Worm (Caenorhabditis elegans) whole organism, young adult: ENCODE data around the gene nkcc-1.

Source experiments
- B0035.1 ChIP-seq: sonication (generic microtip); optimal IDR thresholded peaks from 2 replicates; lab custom pipeline; 2016; ENCODE audit warnings: missing genetic modification characterization, mild to moderate bottlenecking, missing compliant biosample characterization, missing genotype, missing genetic modification reagents
- C06A6.2 ChIP-seq: fragments of 200-800 bp; sonication (Bioruptor generic); conservative IDR thresholded peaks from 2 replicates; pipeline ENCODE4 v1.3.6; 2022; ENCODE audit warnings: missing genetic modification characterization, missing compliant biosample characterization
- D2030.7 ChIP-seq: fragments of 200-800 bp; sonication (Bioruptor generic); IDR thresholded peaks from 2 replicates; pipeline ENCODE4 v1.3.6; 2022; ENCODE audit warnings: missing genetic modification reagents, missing genetic modification characterization, missing compliant biosample characterization
- F23B12.7 ChIP-seq: sonication (generic microtip); optimal IDR thresholded peaks from 2 replicates; lab custom pipeline; 2017; ENCODE audit warnings: missing genetic modification characterization, mild to moderate bottlenecking, missing compliant biosample characterization, antibody characterized with exemption, moderate library complexity; ENCODE audit not compliant: insufficient read depth
- F33H1.4 ChIP-seq: fragments of 200-800 bp; sonication (Bioruptor generic); IDR thresholded peaks from 2 replicates; pipeline ENCODE4 v1.3.6; 2022; ENCODE audit warnings: missing genetic modification reagents, missing genetic modification characterization, missing compliant biosample characterization
- F37B4.10 ChIP-seq: fragments of 200-800 bp; sonication (Bioruptor generic); IDR thresholded peaks from 2 replicates; pipeline ENCODE4 v1.3.6; 2022; ENCODE audit warnings: missing genetic modification characterization, missing compliant biosample characterization
- F39B2.1 ChIP-seq: fragments of 200-800 bp; sonication (Bioruptor generic); IDR thresholded peaks from 2 replicates; pipeline ENCODE4 v1.3.6; 2022; ENCODE audit warnings: missing genetic modification reagents, missing genetic modification characterization, missing compliant biosample characterization
- F49E8.2 ChIP-seq: sonication (generic microtip); optimal IDR thresholded peaks from 3 replicates; lab custom pipeline; 2017; ENCODE audit warnings: missing genetic modification characterization, mild to moderate bottlenecking, missing compliant biosample characterization, antibody characterized with exemption, moderate library complexity; ENCODE audit not compliant: insufficient read depth
- F57C9.4 ChIP-seq: sonication (generic microtip); optimal IDR thresholded peaks from 2 replicates; lab custom pipeline; 2017; ENCODE audit warnings: mild to moderate bottlenecking, missing genetic modification characterization, missing compliant biosample characterization
- attf-3 ChIP-seq: fragments of 200-800 bp; sonication (Bioruptor generic); conservative IDR thresholded peaks from 2 replicates; pipeline ENCODE4 v1.3.6; 2022; ENCODE audit warnings: missing genetic modification reagents, missing genetic modification characterization, missing compliant biosample characterization
- attf-5 ChIP-seq: fragments of 200-800 bp; sonication (Bioruptor generic); optimal IDR thresholded peaks from 2 replicates; lab custom pipeline; 2018; ENCODE audit warnings: mild to moderate bottlenecking, missing genetic modification characterization, missing compliant biosample characterization
- attf-6 ChIP-seq: fragments of 200-800 bp; sonication (Bioruptor generic); IDR thresholded peaks from 2 replicates; pipeline ENCODE4 v1.3.6; 2022; ENCODE audit warnings: missing genetic modification reagents, missing genetic modification characterization, missing compliant biosample characterization
- cebp-1 ChIP-seq, 2 experiments: fragments of 200-800 bp in 1 of 2; sonication (Bioruptor generic) in 1 of 2; sonication (generic microtip) in 1 of 2; IDR thresholded peaks in 1 of 2; optimal IDR thresholded peaks in 1 of 2; 2 replicates each; pipeline versions ENCODE4 v1.3.6 to Lab custom; 2017 to 2022; ENCODE audit warnings: missing compliant biosample characterization in 2 of 2, missing genetic modification characterization in 2 of 2, mild to moderate bottlenecking in 1 of 2, missing genetic modification reagents in 1 of 2, moderate library complexity in 1 of 2
- ceh-91 ChIP-seq: fragments of 200-800 bp; sonication (Bioruptor generic); IDR thresholded peaks from 2 replicates; pipeline ENCODE4 v1.3.6; 2022; ENCODE audit warnings: missing genetic modification reagents, missing genetic modification characterization, missing compliant biosample characterization
- die-1 ChIP-seq: sonication (generic microtip); optimal IDR thresholded peaks from 2 replicates; lab custom pipeline; 2016; ENCODE audit warnings: missing genotype, mild to moderate bottlenecking, missing genetic modification characterization, missing compliant biosample characterization
- dpff-1 ChIP-seq: sonication (generic microtip); optimal IDR thresholded peaks from 2 replicates; lab custom pipeline; 2017; ENCODE audit warnings: mild to moderate bottlenecking, missing genetic modification characterization, missing compliant biosample characterization
- dpl-1 ChIP-seq: fragments of 150-350 bp; optimal IDR thresholded peaks from 2 replicates; lab custom pipeline; 2014; ENCODE audit warnings: missing biosample characterization, missing genetic modification reagents, missing genetic modification characterization
- efl-1 ChIP-seq: fragments of 150-350 bp; optimal IDR thresholded peaks from 2 replicates; lab custom pipeline; 2014; ENCODE audit warnings: missing biosample characterization, missing genetic modification reagents, missing genetic modification characterization
- egl-18 ChIP-seq: fragments of 200-800 bp; sonication (Bioruptor generic); IDR thresholded peaks from 2 replicates; pipeline ENCODE4 v1.3.6; 2022; ENCODE audit warnings: missing genetic modification reagents, missing genetic modification characterization, missing compliant biosample characterization
- fkh-3 ChIP-seq: sonication (generic microtip); optimal IDR thresholded peaks from 2 replicates; lab custom pipeline; 2016; ENCODE audit warnings: mild to moderate bottlenecking, missing genetic modification characterization, missing compliant biosample characterization
- hrde-1 ChIP-seq: sonication (generic microtip); optimal IDR thresholded peaks from 2 replicates; lab custom pipeline; 2016; ENCODE audit warnings: missing genetic modification characterization, mild to moderate bottlenecking, missing compliant biosample characterization, moderate library complexity, missing genotype, missing genetic modification reagents, borderline replicate concordance
- lin-35 ChIP-seq, 3 experiments: fragments of 150-350 bp in 2 of 3; sonication (generic microtip) in 1 of 3; optimal IDR thresholded peaks; 2 replicates each; lab custom pipeline; 2014 to 2018; ENCODE audit warnings: missing biosample characterization in 3 of 3, missing genetic modification characterization in 3 of 3, missing genetic modification reagents in 3 of 3
- lin-54 ChIP-seq: fragments of 200-800 bp; sonication (Bioruptor generic); optimal IDR thresholded peaks from 2 replicates; lab custom pipeline; 2018; ENCODE audit warnings: mild to moderate bottlenecking, missing genetic modification characterization, missing compliant biosample characterization
- lsl-1 ChIP-seq: fragments of 200-800 bp; sonication (Bioruptor generic); optimal IDR thresholded peaks from 2 replicates; lab custom pipeline; 2018; ENCODE audit warnings: mild to moderate bottlenecking, missing genetic modification characterization, moderate library complexity, missing compliant biosample characterization
- madf-10 ChIP-seq: sonication (generic microtip); optimal IDR thresholded peaks from 2 replicates; lab custom pipeline; 2016; ENCODE audit warnings: mild to moderate bottlenecking, missing genetic modification characterization, missing compliant biosample characterization
- madf-3 ChIP-seq: fragments of 200-800 bp; sonication (Bioruptor generic); IDR thresholded peaks from 2 replicates; pipeline ENCODE4 v1.3.6; 2022; ENCODE audit warnings: missing genetic modification reagents, missing genetic modification characterization, missing compliant biosample characterization
- madf-6 ChIP-seq: fragments of 200-800 bp; sonication (Bioruptor generic); IDR thresholded peaks from 2 replicates; pipeline ENCODE4 v1.3.6; 2022; ENCODE audit warnings: missing genetic modification reagents, missing genetic modification characterization, missing compliant biosample characterization
- madf-8 ChIP-seq: fragments of 200-800 bp; sonication (Bioruptor generic); conservative IDR thresholded peaks from 2 replicates; pipeline ENCODE4 v1.3.6; 2022; ENCODE audit warnings: missing genetic modification reagents, missing genetic modification characterization, missing compliant biosample characterization
- mcd-1 ChIP-seq: fragments of 200-800 bp; sonication (Bioruptor generic); IDR thresholded peaks from 2 replicates; pipeline ENCODE4 v1.3.6; 2022; ENCODE audit warnings: missing genetic modification reagents, missing genetic modification characterization, missing compliant biosample characterization
- nhr-80 ChIP-seq: sonication (generic microtip); optimal IDR thresholded peaks from 2 replicates; lab custom pipeline; 2016; ENCODE audit warnings: missing genetic modification characterization, missing compliant biosample characterization
- pha-4 ChIP-seq: fragments of 150-350 bp; sonication (generic microtip); optimal IDR thresholded peaks from 2 replicates; lab custom pipeline; 2014; ENCODE audit warnings: missing biosample characterization, missing genetic modification reagents, missing genetic modification characterization
- rcor-1 ChIP-seq: fragments of 200-800 bp; sonication (Bioruptor generic); IDR thresholded peaks from 2 replicates; pipeline ENCODE4 v1.3.6; 2022; ENCODE audit warnings: missing genetic modification reagents, missing genetic modification characterization, missing compliant biosample characterization
- snpc-1.1 ChIP-seq: sonication (generic microtip); optimal IDR thresholded peaks from 2 replicates; lab custom pipeline; 2017; ENCODE audit warnings: missing genetic modification characterization, mild to moderate bottlenecking, missing compliant biosample characterization, antibody characterized with exemption, moderate library complexity, missing genotype, missing genetic modification reagents; ENCODE audit not compliant: insufficient read depth
- snpc-1.3 ChIP-seq: sonication (generic microtip); optimal IDR thresholded peaks from 2 replicates; lab custom pipeline; 2017; ENCODE audit warnings: missing genetic modification characterization, mild to moderate bottlenecking, missing compliant biosample characterization, antibody characterized with exemption, moderate library complexity, missing genotype, missing genetic modification reagents; ENCODE audit not compliant: insufficient read depth
- snpc-3.4 ChIP-seq: sonication (generic microtip); optimal IDR thresholded peaks from 2 replicates; lab custom pipeline; 2017; ENCODE audit warnings: missing genetic modification characterization, mild to moderate bottlenecking, missing compliant biosample characterization, antibody characterized with exemption, moderate library complexity, missing genotype, missing genetic modification reagents
- snpc-4 ChIP-seq, 5 experiments: fragments of 150-350 bp in 1 of 5; sonication (generic microtip) in 4 of 5; optimal IDR thresholded peaks; 2 replicates each; lab custom pipeline; 2014 to 2018; ENCODE audit warnings: missing genetic modification characterization in 5 of 5, missing biosample characterization in 3 of 5, antibody characterized with exemption in 2 of 5, mild to moderate bottlenecking in 2 of 5, missing compliant biosample characterization in 2 of 5, missing genotype in 2 of 5, moderate library complexity in 2 of 5, missing genetic modification reagents in 1 of 5
- sptf-2 ChIP-seq: fragments of 200-800 bp; sonication (Bioruptor generic); optimal IDR thresholded peaks from 2 replicates; lab custom pipeline; 2018; ENCODE audit warnings: mild to moderate bottlenecking, missing genetic modification characterization, missing compliant biosample characterization
- tbx-9 ChIP-seq: sonication (generic microtip); optimal IDR thresholded peaks from 2 replicates; lab custom pipeline; 2016; ENCODE audit warnings: borderline replicate concordance, missing genetic modification characterization, inconsistent platforms, missing compliant biosample characterization
- zfh-2 ChIP-seq: fragments of 200-800 bp; sonication (Bioruptor generic); conservative IDR thresholded peaks from 2 replicates; pipeline ENCODE4 v1.3.6; 2022; ENCODE audit warnings: missing genetic modification reagents, missing genetic modification characterization, missing compliant biosample characterization
- ztf-3 ChIP-seq: fragments of 200-800 bp; sonication (Bioruptor generic); optimal IDR thresholded peaks from 2 replicates; lab custom pipeline; 2018; ENCODE audit warnings: mild to moderate bottlenecking, missing genetic modification characterization, missing compliant biosample characterization

The nkcc-1 gene

DNA sequence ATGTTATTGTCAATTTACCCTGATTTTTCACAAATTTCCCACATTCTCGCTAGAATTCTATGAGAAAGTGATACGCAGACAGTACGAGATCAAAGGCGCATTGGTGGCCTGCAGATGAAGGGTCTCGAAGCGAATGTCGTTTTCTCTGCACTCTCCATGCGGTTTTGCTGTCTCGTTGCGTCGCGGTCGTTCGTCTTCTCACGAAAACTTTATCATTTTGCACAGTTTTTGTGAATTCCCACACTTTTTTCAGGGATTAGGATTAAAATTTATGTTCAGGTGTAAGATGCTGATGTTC is 52.9 kb downstream of the nkcc-1 start (continued):
- TF ChIP-seq attf-5 (GFP tag; lab: Kevin White, UChicago) (peak; percentile 77), F39B2.1 (GFP tag; lab: Robert Waterston, UW) (no peak), F57C9.4 (tag; lab: Kevin White, UChicago) (no peak), dpff-1 (tag; lab: Kevin White, UChicago) (no peak), fkh-3 (no peak), pha-4 (tag; lab: Kevin White, UChicago) (no peak), madf-8 (GFP tag; lab: Robert Waterston, UW) (peak; percentile 67), hrde-1 (tag; lab: Kevin White, UChicago) (no peak), F37B4.10 (GFP tag; lab: Robert Waterston, UW) (no peak), madf-10 (peak; percentile 12), attf-3 (GFP tag; lab: Robert Waterston, UW) (peak; percentile 51; the same call in 1 of the 2 replicates), madf-3 (GFP tag; lab: Robert Waterston, UW) (peak; percentile 99), sptf-2 (GFP tag; lab: Kevin White, UChicago) (no peak), F23B12.7 (tag; lab: Kevin White, UChicago) (peak; percentile 56), C06A6.2 (GFP tag; lab: Robert Waterston, UW) (no peak)

ce11 chrIV:14070185-14070991 is 53.5 kb downstream of the nkcc-1 start:
- TF ChIP-seq madf-6, result peak; percentile 70
- TF ChIP-seq snpc-4 (GFP tag; optimal IDR thresholded peaks at IDR 0.05; lab: Kevin White, UChicago), result peak; percentile 57
- TF ChIP-seq snpc-4 (tag; optimal IDR thresholded peaks at IDR 0.05; lab: Kevin White, UChicago), result peak in 3 of 4 experiments; percentile 70 to 88 (median 85)
- TF ChIP-seq egl-18 (GFP tag; lab: Robert Waterston, UW), result no peak
- TF ChIP-seq ztf-3 (GFP tag; lab: Kevin White, UChicago), result no peak
- peak; percentile 66 for TF ChIP-seq efl-1 (GFP tag; lab: Kevin White, UChicago)
- TF ChIP-seq snpc-1.1 (tag; lab: Kevin White, UChicago), result no peak
- peak; percentile 61; the same call in 1 of the 2 replicates for TF ChIP-seq zfh-2 (GFP tag; lab: Robert Waterston, UW)
- peak; percentile 37 for TF ChIP-seq nhr-80 (tag; lab: Kevin White, UChicago)
- TF ChIP-seq lsl-1 (GFP tag; lab: Kevin White, UChicago), result peak; percentile 6
- peak; percentile 89 for TF ChIP-seq mcd-1 (GFP tag; lab: Robert Waterston, UW)
- no peak for TF ChIP-seq tbx-9 (tag; lab: Kevin White, UChicago)
- TF ChIP-seq snpc-1.3 (tag; lab: Kevin White, UChicago), result peak; percentile 70
- TF ChIP-seq dpl-1 (GFP tag; lab: Kevin White, UChicago), result peak; percentile 73
- peak; percentile 71 for TF ChIP-seq F33H1.4 (GFP tag; lab: Robert Waterston, UW)
- no peak for TF ChIP-seq die-1
- peak; percentile 96 for TF ChIP-seq cebp-1 (GFP tag; IDR thresholded peaks at IDR 0.05; lab: Robert Waterston, UW)
- peak; percentile 98 for TF ChIP-seq cebp-1 (tag; optimal IDR thresholded peaks at IDR 0.05; lab: Kevin White, UChicago)
- 0 out of 2 replicates have a peak, but pooled peaks have one; percentile 15 for TF ChIP-seq rcor-1 (GFP tag; lab: Robert Waterston, UW)
- TF ChIP-seq madf-8 (GFP tag; lab: Robert Waterston, UW), result peak; percentile 47; the same call in 1 of the 2 replicates
- peak; percentile 43; the same call in 1 of the 2 replicates for TF ChIP-seq ceh-91
- peak; percentile 60 for TF ChIP-seq snpc-3.4 (tag; lab: Kevin White, UChicago)
- TF ChIP-seq D2030.7, result peak; percentile 22; the same call in 1 of the 2 replicates
- peak; percentile 15 for TF ChIP-seq F49E8.2 (tag; lab: Kevin White, UChicago)
- TF ChIP-seq attf-6 (GFP tag; lab: Robert Waterston, UW), result peak; percentile 87
- no peak for TF ChIP-seq B0035.1 (tag; lab: Kevin White, UChicago)
- peak in 1 of 3 experiments; percentile 20 for TF ChIP-seq lin-35 (GFP tag; optimal IDR thresholded peaks at IDR 0.05; lab: Kevin White, UChicago)
- peak; percentile 70 for TF ChIP-seq lin-54 (GFP tag; lab: Kevin White, UChicago)
- TF ChIP-seq, all 124 proteins: peak for 20
